Worm (Caenorhabditis elegans) whole organism, L2 larva: ENCODE data around the gene R09H10.6.

Experiments
- R02D3.7 ChIP-seq: fragments of 150-350 bp; optimal IDR thresholded peaks from 2 replicates; lab custom pipeline; 2014; ENCODE audit warnings: missing biosample characterization, missing genetic modification characterization
- elt-3 ChIP-seq: sonication (generic microtip); optimal IDR thresholded peaks from 2 replicates; lab custom pipeline; 2017; ENCODE audit warnings: missing biosample characterization, missing genetic modification characterization
- fos-1 ChIP-seq: fragments of 150-350 bp; optimal IDR thresholded peaks from 2 replicates; lab custom pipeline; 2014; ENCODE audit warnings: missing biosample characterization, missing genetic modification characterization
- skn-1 ChIP-seq: sonication (generic microtip); optimal IDR thresholded peaks from 2 replicates; lab custom pipeline; 2017; ENCODE audit warnings: missing biosample characterization, missing genetic modification characterization
- sma-3 ChIP-seq: sonication (generic microtip); optimal IDR thresholded peaks from 2 replicates; lab custom pipeline; 2016; ENCODE audit warnings: missing genetic modification reagents, missing genetic modification characterization, missing compliant biosample characterization
- snpc-4 ChIP-seq: fragments of 150-350 bp; optimal IDR thresholded peaks from 2 replicates; lab custom pipeline; 2014; ENCODE audit warnings: missing biosample characterization, missing genetic modification characterization
- unc-62 ChIP-seq: fragments of 150-350 bp; optimal IDR thresholded peaks from 2 replicates; lab custom pipeline; 2014; ENCODE audit warnings: missing biosample characterization, missing genetic modification reagents, missing genetic modification characterization
- ztf-11 ChIP-seq: sonication (generic microtip); optimal IDR thresholded peaks from 2 replicates; lab custom pipeline; 2017; ENCODE audit warnings: missing biosample characterization, missing genetic modification characterization

DNA sequence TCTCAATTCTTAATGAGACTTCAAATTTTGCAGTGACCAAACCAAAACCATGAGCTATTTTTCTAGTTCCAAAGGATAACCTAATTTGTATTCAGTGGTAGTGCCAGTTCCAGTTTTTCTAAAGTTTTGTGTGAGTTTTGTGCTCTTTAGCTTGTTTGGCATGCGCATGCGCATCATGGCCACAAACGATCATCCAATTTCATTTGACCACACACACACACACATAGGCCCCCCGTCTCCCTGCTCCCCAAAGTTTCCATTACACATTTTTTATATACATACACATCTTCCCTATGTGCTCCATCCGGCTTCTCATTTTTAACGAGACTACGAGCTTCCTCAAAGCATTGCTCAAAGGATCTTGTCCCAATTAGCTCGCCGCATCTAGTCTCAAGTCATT, 33.9 kb upstream of the R09H10.6 start:
- no peak for TF ChIP-seq fos-1 (tag; lab: Kevin White, UChicago)
- TF ChIP-seq snpc-4 (tag; lab: Kevin White, UChicago): no peak
- no peak for TF ChIP-seq sma-3 (GFP tag; lab: Kevin White, UChicago)
- no peak for TF ChIP-seq R02D3.7 (tag; lab: Kevin White, UChicago)
- no peak for TF ChIP-seq skn-1 (tag; lab: Kevin White, UChicago)
- TF ChIP-seq ztf-11: no peak
- no peak for TF ChIP-seq elt-3 (tag; lab: Kevin White, UChicago)
- TF ChIP-seq unc-62: no peak
